Worm (Caenorhabditis elegans): Measurements from ENCODE around the gene srlf-17.

srlf-17 gene

DNA sequence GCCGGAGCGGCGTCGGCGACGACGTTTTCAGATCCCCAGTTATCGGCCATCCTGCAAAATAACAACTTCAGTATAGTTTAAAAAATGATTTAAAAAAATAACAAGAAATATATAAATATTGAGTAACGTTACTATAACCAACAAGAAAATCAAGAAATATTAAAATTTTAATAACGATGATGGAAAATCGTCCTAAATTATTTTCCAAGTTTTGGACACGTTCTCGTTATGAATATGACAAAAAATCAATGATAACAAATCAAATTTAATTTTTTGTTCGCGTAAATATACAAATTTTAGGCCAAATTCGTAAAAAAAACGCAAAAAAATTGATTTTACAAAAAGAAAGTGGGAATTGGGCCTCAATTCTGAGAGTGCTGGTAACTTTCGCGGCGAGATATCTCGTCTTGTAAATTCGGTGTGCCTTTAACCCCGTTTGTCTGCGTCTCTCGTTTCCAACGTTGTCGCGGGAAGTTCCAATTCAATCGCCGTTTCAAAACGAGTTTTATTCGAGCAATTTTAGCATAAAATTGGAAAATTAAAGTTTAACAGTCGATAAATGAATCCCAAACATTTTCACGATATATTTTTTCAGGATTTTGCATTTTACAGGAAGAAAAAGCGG, 8.6 kb upstream of the srlf-17 start, which contains the start of gene rps-5:
Gene rps-5, minus strand, starts transcription at position 51 of the 625 bp plus-strand sequence.
- TF ChIP-seq ref-1 (GFP tag; conservative IDR thresholded peaks at IDR 0.05) (no peak), cog-1 (tag; optimal IDR thresholded peaks at IDR 0.05) (no peak), klf-2 (GFP tag; conservative IDR thresholded peaks at IDR 0.05) (no peak), ztf-23 (GFP tag; IDR thresholded peaks at IDR 0.05) (no peak), med-1 (GFP tag; optimal IDR thresholded peaks at IDR 0.05; ENCODE audit: insufficient read depth) (no peak), flt-1 (GFP tag; IDR thresholded peaks at IDR 0.05) (no peak), tab-1 (GFP tag; IDR thresholded peaks at IDR 0.05) (no peak)

DNA sequence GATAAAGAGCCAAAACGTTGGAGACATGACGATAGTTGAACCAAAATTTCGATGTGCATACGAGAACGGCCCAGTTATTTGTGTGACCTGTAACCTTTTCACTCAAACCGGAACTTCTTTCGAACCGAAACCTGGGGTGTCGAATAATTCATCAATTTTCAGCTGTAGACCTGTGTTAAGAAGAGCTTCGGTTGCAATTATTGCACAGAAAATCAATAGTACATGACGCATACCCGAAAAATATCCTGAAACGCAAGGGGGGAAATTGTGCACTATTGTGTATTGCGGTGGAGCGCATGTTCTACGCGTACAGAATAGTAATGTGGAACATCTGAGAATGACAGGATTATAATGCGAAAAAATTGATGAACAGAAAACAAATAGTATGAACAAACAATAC, 7.3 kb upstream of the srlf-17 start, which contains the start of gene pigk-1:
Gene pigk-1, minus strand, starts transcription at position 248 of the 400 bp plus-strand sequence.
- TF ChIP-seq flt-1 (GFP tag; IDR thresholded peaks at IDR 0.05) (no peak), ztf-23 (GFP tag; IDR thresholded peaks at IDR 0.05) (no peak)

DNA sequence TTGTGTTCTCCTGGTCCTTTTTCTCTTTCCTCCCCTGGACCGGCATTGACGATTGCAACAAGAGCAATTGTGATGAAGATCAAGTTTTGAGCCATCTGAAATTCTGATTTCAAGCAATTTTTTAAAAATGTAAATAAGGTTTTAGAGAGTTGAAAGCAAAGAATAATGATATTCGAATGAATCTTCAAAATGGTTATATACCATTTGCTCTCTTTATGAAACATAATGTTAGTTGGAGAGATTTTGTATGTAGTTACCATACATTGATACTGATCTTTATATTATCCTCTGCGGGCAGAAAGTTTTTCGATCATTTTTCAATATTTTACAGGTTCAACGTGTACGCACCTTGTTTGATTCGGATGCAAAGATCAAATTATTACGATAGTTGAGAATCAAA, 3.2 kb upstream of the srlf-17 start, which contains the start of gene srlf-24:
Gene srlf-24, minus strand, starts transcription at position 101 of the 400 bp plus-strand sequence.
- TF ChIP-seq T22C8.4 (GFP tag; IDR thresholded peaks at IDR 0.05) (no peak), tab-1 (GFP tag; IDR thresholded peaks at IDR 0.05) (no peak), ztf-23 (GFP tag; IDR thresholded peaks at IDR 0.05) (no peak), med-1 (GFP tag; optimal IDR thresholded peaks at IDR 0.05; ENCODE audit: insufficient read depth) (no peak), klf-2 (GFP tag; conservative IDR thresholded peaks at IDR 0.05) (no peak), flt-1 (GFP tag; IDR thresholded peaks at IDR 0.05) (no peak), cog-1 (tag; optimal IDR thresholded peaks at IDR 0.05) (no peak), ref-1 (GFP tag; conservative IDR thresholded peaks at IDR 0.05) (no peak), ztf-29 (GFP tag; IDR thresholded peaks at IDR 0.05) (no peak)

DNA sequence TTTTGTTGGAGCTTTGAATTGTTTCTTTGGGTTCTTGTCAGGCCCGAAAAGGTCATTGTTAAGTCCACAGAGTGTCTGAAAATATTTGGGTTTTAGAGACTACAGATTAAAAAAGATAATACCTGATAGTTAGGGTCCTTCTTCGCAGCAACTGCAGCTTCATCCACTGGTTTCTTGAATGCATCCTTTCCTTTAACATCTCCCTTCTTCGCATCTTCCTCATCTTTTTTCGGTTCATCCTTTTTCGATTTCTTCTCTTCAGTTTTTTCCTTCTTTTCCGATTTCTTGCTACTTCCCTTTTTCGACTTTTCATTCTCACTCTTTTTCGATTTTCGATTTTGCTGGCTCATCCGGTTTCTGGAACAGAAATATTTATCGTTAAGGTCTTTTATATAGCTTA, 993 bp upstream of the srlf-17 start:
- no peak for TF ChIP-seq tab-1 (GFP tag; IDR thresholded peaks at IDR 0.05)
- no peak for TF ChIP-seq cog-1 (tag; optimal IDR thresholded peaks at IDR 0.05)
- TF ChIP-seq flt-1 (GFP tag; IDR thresholded peaks at IDR 0.05), result no peak
- TF ChIP-seq ztf-23 (GFP tag; IDR thresholded peaks at IDR 0.05), result no peak
- no peak for TF ChIP-seq klf-2 (GFP tag; conservative IDR thresholded peaks at IDR 0.05)
- TF ChIP-seq ztf-29 (GFP tag; IDR thresholded peaks at IDR 0.05), result no peak
- TF ChIP-seq med-1 (GFP tag; optimal IDR thresholded peaks at IDR 0.05; ENCODE audit: insufficient read depth), result no peak

DNA sequence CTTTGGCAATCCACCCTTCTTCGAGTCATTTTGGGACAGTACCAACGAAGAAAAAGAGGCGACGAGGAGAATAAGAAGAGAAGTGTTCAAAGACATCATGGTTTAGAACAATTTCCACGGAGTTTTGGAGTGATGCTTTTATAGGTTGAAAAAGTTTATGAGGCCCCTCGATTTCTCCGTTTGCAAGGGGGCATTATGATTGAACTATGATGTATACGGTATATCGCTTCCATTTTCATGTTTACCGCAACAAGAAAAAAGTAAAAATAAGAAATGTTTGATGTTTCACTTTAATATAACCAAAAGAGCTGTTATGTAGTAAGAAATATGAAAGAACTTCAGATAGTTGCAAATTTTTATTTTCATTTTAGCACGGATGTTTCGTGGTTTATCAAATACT, 1.1 kb downstream of the srlf-17 start, which contains the start of gene srlf-18:
Gene srlf-18, minus strand, starts transcription at position 101 of the 400 bp plus-strand sequence.
- TF ChIP-seq ref-1 (GFP tag; conservative IDR thresholded peaks at IDR 0.05) (no peak), med-1 (GFP tag; optimal IDR thresholded peaks at IDR 0.05; ENCODE audit: insufficient read depth) (no peak), klf-2 (GFP tag; conservative IDR thresholded peaks at IDR 0.05) (no peak), ztf-29 (GFP tag; IDR thresholded peaks at IDR 0.05) (no peak), ztf-23 (GFP tag; IDR thresholded peaks at IDR 0.05) (no peak), cog-1 (tag; optimal IDR thresholded peaks at IDR 0.05) (no peak), flt-1 (GFP tag; IDR thresholded peaks at IDR 0.05) (no peak), tab-1 (GFP tag; IDR thresholded peaks at IDR 0.05) (no peak), T22C8.4 (GFP tag; IDR thresholded peaks at IDR 0.05) (no peak)

DNA sequence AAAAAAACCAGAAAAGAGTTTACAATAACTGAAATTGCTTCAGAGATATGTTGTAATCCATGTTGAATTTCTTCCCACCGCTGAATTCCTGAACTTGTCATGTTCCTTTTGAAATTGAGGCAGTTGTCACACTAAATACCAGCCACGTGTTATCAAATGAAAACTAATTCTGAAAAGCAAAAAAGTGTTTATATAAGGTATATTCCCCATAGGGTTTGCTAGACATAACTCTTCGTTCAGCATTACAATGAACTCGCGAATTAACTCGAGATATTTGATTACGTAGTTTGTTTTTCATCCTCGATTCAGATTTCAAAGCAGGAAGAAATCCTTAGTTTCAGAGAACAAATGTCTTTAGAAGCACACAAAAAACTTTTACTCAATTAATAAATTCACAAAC, 2.2 kb downstream of the srlf-17 start, which contains the start of gene str-3:
Gene str-3, minus strand, starts transcription at position 101 of the 400 bp plus-strand sequence.
- TF ChIP-seq klf-2 (GFP tag; conservative IDR thresholded peaks at IDR 0.05) (no peak), med-1 (GFP tag; optimal IDR thresholded peaks at IDR 0.05; ENCODE audit: insufficient read depth) (no peak)

DNA sequence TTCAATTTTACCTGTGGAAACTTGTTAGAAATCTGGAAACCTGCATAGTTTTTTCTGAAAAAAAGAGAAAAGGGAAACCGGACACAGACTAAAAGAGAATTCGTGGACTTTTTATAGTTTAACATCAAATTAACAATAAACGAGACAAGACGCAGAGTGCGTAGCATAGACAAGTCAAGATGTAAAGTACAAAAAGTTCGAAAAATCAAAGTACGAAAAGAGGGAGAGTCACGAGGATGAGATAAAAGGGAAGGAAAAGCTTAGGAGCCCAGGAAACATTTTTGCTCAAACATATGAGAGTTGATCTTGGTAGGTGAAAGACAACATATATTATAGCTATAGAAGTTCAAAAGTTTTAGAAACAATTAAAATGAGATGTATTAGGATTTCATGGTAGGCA, 4.7 kb downstream of the srlf-17 start, which contains the start of gene M7.12:
Gene M7.12, minus strand, starts transcription at position 188 of the 400 bp plus-strand sequence.
- no peak for TF ChIP-seq ztf-29 (GFP tag; IDR thresholded peaks at IDR 0.05)
- TF ChIP-seq ref-1 (GFP tag; conservative IDR thresholded peaks at IDR 0.05), result no peak
- no peak for TF ChIP-seq cog-1 (tag; optimal IDR thresholded peaks at IDR 0.05)
- TF ChIP-seq klf-2 (GFP tag; conservative IDR thresholded peaks at IDR 0.05), result no peak
- no peak for TF ChIP-seq flt-1 (GFP tag; IDR thresholded peaks at IDR 0.05)
- no peak for TF ChIP-seq ztf-23 (GFP tag; IDR thresholded peaks at IDR 0.05)
- no peak for TF ChIP-seq med-1 (GFP tag; optimal IDR thresholded peaks at IDR 0.05; ENCODE audit: insufficient read depth)
- no peak for TF ChIP-seq tab-1 (GFP tag; IDR thresholded peaks at IDR 0.05)
- TF ChIP-seq T22C8.4 (GFP tag; IDR thresholded peaks at IDR 0.05), result no peak

DNA sequence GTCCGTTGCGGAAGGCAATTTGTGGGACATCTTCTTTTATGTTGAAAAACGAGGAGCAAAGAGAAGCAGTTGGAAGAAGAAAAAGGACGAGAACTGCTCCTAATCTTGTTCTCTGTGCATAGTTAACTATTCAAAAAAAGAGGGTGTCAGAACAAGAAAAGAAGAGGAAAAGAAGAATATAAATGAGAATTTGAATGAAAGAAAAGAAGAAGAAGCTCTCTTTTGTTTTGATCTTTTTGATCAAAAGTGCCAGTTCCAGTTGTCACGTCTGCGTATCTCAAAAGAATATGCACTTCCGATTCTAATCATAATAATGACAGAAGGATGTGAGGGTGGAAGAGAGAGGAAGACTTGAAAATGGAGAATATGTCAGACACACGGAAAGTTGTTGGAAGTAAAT, 7.5 kb downstream of the srlf-17 start, which contains the start of gene M7.8:
Gene M7.8, minus strand, starts transcription at position 112 of the 400 bp plus-strand sequence.
- TF ChIP-seq tab-1 (GFP tag; IDR thresholded peaks at IDR 0.05), result no peak
- TF ChIP-seq ztf-23 (GFP tag; IDR thresholded peaks at IDR 0.05), result no peak
- no peak for TF ChIP-seq klf-2 (GFP tag; conservative IDR thresholded peaks at IDR 0.05)
- no peak for TF ChIP-seq ref-1 (GFP tag; conservative IDR thresholded peaks at IDR 0.05)
- no peak for TF ChIP-seq cog-1 (tag; optimal IDR thresholded peaks at IDR 0.05)
- no peak for TF ChIP-seq med-1 (GFP tag; optimal IDR thresholded peaks at IDR 0.05; ENCODE audit: insufficient read depth)
- no peak for TF ChIP-seq ztf-29 (GFP tag; IDR thresholded peaks at IDR 0.05)
- no peak for TF ChIP-seq flt-1 (GFP tag; IDR thresholded peaks at IDR 0.05)
- no peak for TF ChIP-seq T22C8.4 (GFP tag; IDR thresholded peaks at IDR 0.05)

DNA sequence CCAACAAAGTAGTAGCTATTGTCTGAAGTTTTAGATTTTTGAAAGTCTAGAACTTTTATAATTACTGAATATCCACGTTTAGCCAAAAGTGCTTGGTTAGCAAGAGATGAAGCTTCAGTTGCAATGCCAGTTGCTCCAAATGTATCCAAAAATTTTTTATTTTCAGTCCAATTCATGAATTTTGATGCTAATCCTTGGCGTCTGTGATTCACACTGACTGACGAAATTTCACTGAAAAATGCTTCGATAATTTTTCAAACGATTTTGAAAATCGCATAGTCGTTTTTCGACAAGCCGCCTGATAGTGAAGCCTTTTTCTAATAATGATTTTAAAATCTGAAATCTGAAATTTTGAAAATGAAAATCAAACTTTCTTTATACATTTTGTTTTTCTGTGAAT, 8.5 kb downstream of the srlf-17 start:
- no peak for TF ChIP-seq med-1 (GFP tag; optimal IDR thresholded peaks at IDR 0.05; ENCODE audit: insufficient read depth)

DNA sequence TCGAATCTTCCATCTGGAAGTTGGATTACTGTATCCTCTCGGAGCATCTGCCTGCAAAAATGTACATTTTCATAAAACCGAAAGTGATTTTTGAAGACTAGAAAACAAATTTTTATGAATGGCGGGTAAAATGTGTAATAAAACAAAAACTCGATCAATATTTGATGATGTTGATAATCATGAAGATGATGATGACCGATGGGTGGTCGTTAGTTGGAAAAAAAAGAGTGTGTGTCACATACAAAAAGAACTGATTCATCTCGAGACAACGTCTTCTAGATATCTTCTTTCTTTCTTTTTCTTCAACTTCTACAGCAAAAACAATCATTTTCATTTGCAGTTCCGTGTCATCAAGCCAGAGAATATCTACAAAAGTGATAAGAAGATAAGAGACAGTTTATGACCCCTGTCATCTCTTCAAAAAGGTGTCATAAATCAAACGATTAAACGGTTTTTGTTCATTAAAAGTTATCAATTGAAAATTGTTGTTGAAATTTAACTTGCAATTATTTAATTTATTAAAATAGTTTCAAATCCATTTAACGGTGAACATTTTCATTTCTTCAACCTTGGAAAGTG, 9.9 kb downstream of the srlf-17 start, which contains the start of gene bcc-1:
Gene bcc-1, minus strand, starts transcription at position 51 of the 579 bp plus-strand sequence.
- TF ChIP-seq ref-1 (GFP tag; conservative IDR thresholded peaks at IDR 0.05) (no peak), ztf-29 (GFP tag; IDR thresholded peaks at IDR 0.05) (no peak), klf-2 (GFP tag; conservative IDR thresholded peaks at IDR 0.05) (no peak), T22C8.4 (GFP tag; IDR thresholded peaks at IDR 0.05) (no peak), med-1 (GFP tag; optimal IDR thresholded peaks at IDR 0.05; ENCODE audit: insufficient read depth) (no peak), tab-1 (GFP tag; IDR thresholded peaks at IDR 0.05) (no peak), ztf-23 (GFP tag; IDR thresholded peaks at IDR 0.05) (no peak), cog-1 (tag; optimal IDR thresholded peaks at IDR 0.05) (no peak), flt-1 (GFP tag; IDR thresholded peaks at IDR 0.05) (no peak)
